Fruit fly (Drosophila melanogaster): ENCODE data around the gene CG44437.
A peak's percentile ranks its signal among the peaks of the same experiment; 100 is the strongest.

CG44437 gene

DNA sequence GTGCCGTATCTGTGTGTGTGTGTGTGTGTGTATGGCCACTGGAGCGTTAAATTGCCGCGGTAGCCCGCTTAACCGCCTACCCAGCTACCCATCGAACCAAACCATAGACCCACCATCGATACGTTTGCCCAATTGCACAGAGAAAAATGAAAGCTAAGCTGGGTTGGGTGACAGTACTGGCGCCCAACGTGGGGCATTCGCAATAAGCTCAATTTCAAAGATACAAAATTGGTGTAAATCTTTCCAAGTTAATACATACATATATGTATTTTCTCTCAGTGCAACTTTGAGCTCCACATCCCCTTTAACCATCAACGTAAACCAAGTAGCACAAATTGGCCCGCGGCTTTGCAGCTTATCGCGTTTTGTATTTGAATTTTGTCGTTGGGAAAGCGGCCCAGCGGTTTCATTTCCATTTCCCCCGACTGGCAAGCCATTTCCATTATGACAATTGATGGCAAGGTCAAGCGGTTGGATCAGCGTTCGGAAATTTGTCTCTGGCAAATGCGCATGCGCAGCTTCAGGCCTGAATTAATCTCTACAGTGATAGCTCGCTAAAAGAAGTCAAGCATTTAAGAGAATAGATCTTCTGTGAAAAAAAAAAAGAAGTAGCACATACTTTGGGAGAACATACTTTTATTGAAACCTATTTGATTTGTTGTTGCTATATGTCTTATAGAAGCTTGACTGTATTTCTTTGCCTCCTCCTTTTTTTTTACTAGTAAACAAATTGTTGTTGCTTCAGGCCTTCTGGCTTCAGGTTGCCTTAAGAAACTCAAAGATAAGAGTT, 30.5 kb upstream of the CG44437 start (continued):
- peak; percentile 55 for TF ChIP-seq svp (GFP tag)
- no peak for TF ChIP-seq CG34406 (GFP tag; optimal IDR thresholded peaks at IDR 0.05)
- no peak for TF ChIP-seq cyc (GFP tag; optimal IDR thresholded peaks at IDR 0.05)
- peak; percentile 61 for TF ChIP-seq dac (GFP tag; optimal IDR thresholded peaks at IDR 0.05)
- TF ChIP-seq CG6808 (GFP tag; optimal IDR thresholded peaks at IDR 0.05), result no peak
- no peak for TF ChIP-seq Hr38 (GFP tag; optimal IDR thresholded peaks at IDR 0.05)
- TF ChIP-seq CG1621 (tag; optimal IDR thresholded peaks at IDR 0.05), result no peak
- no peak for TF ChIP-seq CG3032 (tag; optimal IDR thresholded peaks at IDR 0.05)
- TF ChIP-seq ss (GFP tag; optimal IDR thresholded peaks at IDR 0.05), result no peak
- TF ChIP-seq Gug (GFP tag; IDR thresholded peaks at IDR 0.05), result peak; percentile 58
- TF ChIP-seq CG7368 (GFP tag; optimal IDR thresholded peaks at IDR 0.05), result no peak
- TF ChIP-seq CG6854 (GFP tag; optimal IDR thresholded peaks at IDR 0.05), result no peak
- peak; percentile 3 for TF ChIP-seq CG6792 (GFP tag; optimal IDR thresholded peaks at IDR 0.05)
- no peak for TF ChIP-seq CG8632 (GFP tag; optimal IDR thresholded peaks at IDR 0.05)
- TF ChIP-seq salr (GFP tag; optimal IDR thresholded peaks at IDR 0.05), result no peak
- no peak for TF ChIP-seq dsx (GFP tag; optimal IDR thresholded peaks at IDR 0.05; ENCODE audit: poor library complexity, severe bottlenecking)

DNA sequence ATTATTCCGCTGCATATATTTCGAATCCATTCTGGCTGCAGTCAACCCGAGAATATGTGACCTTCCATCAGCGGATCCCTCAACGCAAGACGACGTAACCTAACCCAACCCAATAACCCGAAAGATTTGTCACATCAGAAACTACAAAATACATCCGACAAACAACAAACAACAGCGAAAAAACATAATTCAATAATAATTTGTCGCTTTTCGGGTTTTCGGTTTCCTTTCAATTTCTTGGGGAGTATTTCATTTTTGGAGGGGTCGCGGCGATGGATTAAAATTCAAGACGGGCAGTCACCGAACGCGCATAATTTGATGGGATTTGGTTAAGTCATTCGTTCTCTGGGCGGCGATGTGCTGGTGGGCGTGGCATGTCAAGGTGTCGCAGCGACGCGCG, 28.9 kb upstream of the CG44437 start:
- TF ChIP-seq Smox (GFP tag; optimal IDR thresholded peaks at IDR 0.05) (no peak), svp (GFP tag) (peak; percentile 28)

DNA sequence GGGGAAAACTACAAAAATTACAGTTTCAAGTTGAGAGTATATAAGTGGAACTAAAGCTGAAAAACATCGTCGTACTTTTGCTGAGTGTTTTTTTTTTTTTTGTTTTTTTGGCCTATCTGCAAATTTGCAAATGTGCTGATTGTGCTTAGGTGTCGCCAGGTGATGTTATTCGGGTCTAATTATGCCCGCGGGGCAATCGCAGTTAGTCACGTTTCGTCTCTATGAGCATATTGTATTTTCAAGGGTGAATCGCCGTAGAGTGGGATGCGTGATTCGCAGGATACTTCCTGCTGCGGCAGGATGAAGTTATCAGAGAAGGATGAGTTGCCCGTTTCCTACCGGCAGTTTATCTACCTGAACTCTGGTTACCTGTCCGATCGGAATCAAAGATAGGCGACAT, 27.8 kb upstream of the CG44437 start:
- TF ChIP-seq CG3919 (GFP tag; optimal IDR thresholded peaks at IDR 0.05) (no peak), dsx (GFP tag; optimal IDR thresholded peaks at IDR 0.05; ENCODE audit: poor library complexity, severe bottlenecking) (no peak), CG8319 (GFP tag; optimal IDR thresholded peaks at IDR 0.05) (no peak)

DNA sequence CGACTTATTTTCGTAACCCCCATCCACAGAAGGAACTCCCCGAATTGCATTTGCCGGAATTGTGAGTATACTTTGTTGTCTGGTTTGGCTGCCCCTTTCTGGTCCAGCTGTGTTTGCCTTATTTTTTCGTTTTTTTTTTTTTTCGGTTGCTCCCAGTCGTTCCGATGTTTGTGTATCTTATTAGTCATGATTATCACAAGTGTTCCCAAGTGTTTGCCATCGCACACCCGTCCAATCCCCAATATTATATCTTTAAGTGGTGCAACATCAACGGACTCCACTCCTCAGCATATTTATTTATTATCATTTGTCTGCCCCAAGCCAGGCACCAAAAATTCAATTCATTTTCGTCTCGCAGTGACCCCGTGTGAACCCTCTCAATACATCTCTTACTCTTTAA, 27.2 kb upstream of the CG44437 start:
- TF ChIP-seq fkh (GFP tag; optimal IDR thresholded peaks at IDR 0.05) (peak; percentile 56), vri (GFP tag; optimal IDR thresholded peaks at IDR 0.05) (peak; percentile 29), acj6 (GFP tag; optimal IDR thresholded peaks at IDR 0.05) (no peak), svp (GFP tag) (peak; percentile 16), CG10669 (GFP tag; optimal IDR thresholded peaks at IDR 0.05) (no peak), eg (GFP tag; IDR thresholded peaks at IDR 0.05) (no peak), CG34406 (GFP tag; optimal IDR thresholded peaks at IDR 0.05) (no peak), fd59A (GFP tag; optimal IDR thresholded peaks at IDR 0.05) (no peak)

DNA sequence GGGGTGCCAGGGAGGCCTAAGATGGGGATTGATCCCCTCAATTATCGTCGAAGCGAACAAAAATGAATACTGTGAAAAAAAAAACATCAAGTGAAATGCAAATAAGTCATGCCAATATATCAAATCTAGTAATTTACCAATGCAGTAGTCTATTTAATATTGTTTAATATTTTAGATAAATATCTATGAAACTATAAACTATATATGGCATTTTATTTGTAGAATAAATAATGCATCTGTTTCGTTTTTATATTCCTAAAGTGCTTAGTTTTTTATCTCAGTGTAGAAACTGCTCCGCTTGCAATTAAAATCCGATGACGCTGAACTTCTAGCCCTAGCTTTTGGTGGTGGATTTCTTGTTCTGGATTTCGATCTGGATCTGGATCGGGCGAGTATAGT, 26.1 kb upstream of the CG44437 start:
- TF ChIP-seq Eip78C (GFP tag) (peak; percentile 8), Ets96B (tag; optimal IDR thresholded peaks at IDR 0.05) (no peak)

- TF ChIP-seq CG3919 (GFP tag; optimal IDR thresholded peaks at IDR 0.05), result no peak
- TF ChIP-seq CG8119 (GFP tag; IDR thresholded peaks at IDR 0.05), result no peak
- no peak for TF ChIP-seq Blimp-1 (GFP tag; optimal IDR thresholded peaks at IDR 0.05)
- no peak for TF ChIP-seq CG32006 (GFP tag; optimal IDR thresholded peaks at IDR 0.05)
- TF ChIP-seq fd85E (GFP tag; optimal IDR thresholded peaks at IDR 0.05), result no peak
- TF ChIP-seq CG1621 (tag; optimal IDR thresholded peaks at IDR 0.05), result no peak
- TF ChIP-seq lz (GFP tag; optimal IDR thresholded peaks at IDR 0.05), result no peak
- no peak for TF ChIP-seq CG9139 (GFP tag; optimal IDR thresholded peaks at IDR 0.05)
- TF ChIP-seq Sox14 (GFP tag; optimal IDR thresholded peaks at IDR 0.05), result no peak
- TF ChIP-seq CG11762 (GFP tag; optimal IDR thresholded peaks at IDR 0.05; ENCODE audit: insufficient read depth), result no peak
- TF ChIP-seq CG6276 (GFP tag; optimal IDR thresholded peaks at IDR 0.05), result no peak
- no peak for TF ChIP-seq Ets96B (tag; optimal IDR thresholded peaks at IDR 0.05)
- no peak for TF ChIP-seq CG11294 (GFP tag; IDR thresholded peaks at IDR 0.05)
- TF ChIP-seq CG31627 (GFP tag; optimal IDR thresholded peaks at IDR 0.05), result no peak
- no peak for TF ChIP-seq Sox102F (GFP tag; optimal IDR thresholded peaks at IDR 0.05)
- no peak for TF ChIP-seq eg (GFP tag; IDR thresholded peaks at IDR 0.05)
- no peak for TF ChIP-seq ss (GFP tag; optimal IDR thresholded peaks at IDR 0.05)
Measured at dm6 chrX:13227505-13228207, 25.6 kb upstream of the CG44437 start.

All from whole organism, prepupa.